Worm (Caenorhabditis elegans): ENCODE data around the gene Y116A8C.9.

DNA sequence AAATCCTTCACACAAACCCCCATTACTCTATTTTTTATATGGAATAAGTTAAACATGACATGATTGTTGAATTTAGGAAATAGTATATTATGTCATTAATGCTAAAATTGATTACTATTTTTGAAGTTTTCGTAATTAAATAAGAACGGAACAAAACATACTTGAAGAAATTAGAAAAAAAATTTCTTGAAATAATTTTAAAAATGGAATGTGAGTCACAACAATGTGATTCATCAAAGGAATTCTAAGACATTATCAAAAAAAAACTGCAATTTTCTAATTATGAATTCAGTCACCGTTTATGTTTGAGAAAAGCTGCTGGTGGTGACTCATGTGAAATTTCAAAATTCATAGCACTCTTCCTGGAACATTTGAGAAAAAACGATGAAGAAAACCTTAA, 41.8 kb upstream of the Y116A8C.9 start, which contains the start of gene nccd-1:
- TF ChIP-seq flt-1 (GFP tag; IDR thresholded peaks at IDR 0.05) (no peak), tab-1 (GFP tag; IDR thresholded peaks at IDR 0.05) (no peak), klf-2 (GFP tag; conservative IDR thresholded peaks at IDR 0.05) (no peak), med-1 (GFP tag; optimal IDR thresholded peaks at IDR 0.05; ENCODE audit: insufficient read depth) (no peak), ztf-29 (GFP tag; IDR thresholded peaks at IDR 0.05) (no peak), ztf-23 (GFP tag; IDR thresholded peaks at IDR 0.05) (no peak), ref-1 (GFP tag; conservative IDR thresholded peaks at IDR 0.05) (no peak)

Measured in whole organism, midembryonic.